Worm (Caenorhabditis elegans) whole organism, L1 larva: Measurements from ENCODE around the gene R151.8.

Source experiments
- C04F5.9 ChIP-seq: sonication (generic microtip); optimal IDR thresholded peaks from 2 replicates; lab custom pipeline; 2016; ENCODE audit warnings: missing genetic modification characterization, missing compliant biosample characterization
- C34B4.2 ChIP-seq: sonication (generic microtip); optimal IDR thresholded peaks from 2 replicates; lab custom pipeline; 2017; ENCODE audit warnings: mild to moderate bottlenecking, missing genetic modification characterization, missing compliant biosample characterization
- Y116A8C.19 ChIP-seq: sonication (generic microtip); optimal IDR thresholded peaks from 2 replicates; lab custom pipeline; 2016; ENCODE audit warnings: missing compliant biosample characterization, missing genetic modification characterization, borderline replicate concordance
- aha-1 ChIP-seq: fragments of 150-350 bp; optimal IDR thresholded peaks from 2 replicates; lab custom pipeline; 2014; ENCODE audit warnings: missing biosample characterization, missing genetic modification characterization
- alr-1 ChIP-seq: fragments of 200-800 bp; sonication (Bioruptor generic); optimal IDR thresholded peaks from 2 replicates; lab custom pipeline; 2018; ENCODE audit warnings: borderline replicate concordance, mild to moderate bottlenecking, missing genetic modification characterization, missing compliant biosample characterization
- ama-1 ChIP-seq: fragments of 150-350 bp; optimal IDR thresholded peaks from 2 replicates; lab custom pipeline; 2014
- blmp-1 ChIP-seq: fragments of 150-350 bp; optimal IDR thresholded peaks from 2 replicates; lab custom pipeline; 2014; ENCODE audit warnings: missing biosample characterization, missing genetic modification characterization
- ceh-82 ChIP-seq, 3 experiments: fragments of 150-350 bp in 1 of 3; sonication (generic microtip) in 2 of 3; optimal IDR thresholded peaks; 2 replicates each; lab custom pipeline; 2014 to 2017; ENCODE audit warnings: missing biosample characterization in 3 of 3, missing genetic modification characterization in 3 of 3
- ceh-88 ChIP-seq: fragments of 200-800 bp; sonication (Bioruptor generic); IDR thresholded peaks from 2 replicates; pipeline ENCODE4 v1.3.6; 2022; ENCODE audit warnings: missing genetic modification characterization, missing compliant biosample characterization
- ceh-90 ChIP-seq: sonication (generic microtip); optimal IDR thresholded peaks from 2 replicates; lab custom pipeline; 2016; ENCODE audit warnings: missing genetic modification characterization, missing compliant biosample characterization
- dpl-1 ChIP-seq, 3 experiments: fragments of 150-350 bp in 2 of 3; sonication (generic microtip) in 1 of 3; optimal IDR thresholded peaks; 2 replicates each; lab custom pipeline; 2014 to 2017; ENCODE audit warnings: missing biosample characterization in 3 of 3, missing genetic modification characterization in 3 of 3, missing genetic modification reagents in 3 of 3
- dsc-1 ChIP-seq: sonication (generic microtip); optimal IDR thresholded peaks from 2 replicates; lab custom pipeline; 2016; ENCODE audit warnings: mild to moderate bottlenecking, missing genetic modification characterization, missing compliant biosample characterization
- efl-1 ChIP-seq, 4 experiments: fragments of 150-350 bp; optimal IDR thresholded peaks in 3 of 4; peaks in 1 of 4; 1 replicate in 1 of 4; 2 replicates in 3 of 4; lab custom pipeline; 2014; ENCODE audit warnings: missing biosample characterization in 2 of 4, missing genetic modification characterization in 2 of 4, missing genetic modification reagents in 2 of 4
- egl-27 ChIP-seq, 2 experiments: fragments of 150-350 bp in 1 of 2; sonication (generic microtip); optimal IDR thresholded peaks; 3 replicates each; lab custom pipeline; 2017 to 2018; ENCODE audit warnings: missing biosample characterization in 2 of 2, missing genetic modification characterization in 2 of 2, missing genetic modification reagents in 2 of 2
- elt-2 ChIP-seq: sonication (generic microtip); optimal IDR thresholded peaks from 2 replicates; lab custom pipeline; 2016; ENCODE audit warnings: missing genetic modification characterization, mild to moderate bottlenecking, inconsistent platforms, missing compliant biosample characterization, missing genetic modification reagents
- elt-3 ChIP-seq, 6 experiments: fragments of 150-350 bp in 1 of 6; sonication (generic microtip); optimal IDR thresholded peaks; 2 replicates each; lab custom pipeline; 2017 to 2018; ENCODE audit warnings: missing biosample characterization in 6 of 6, missing genetic modification characterization in 6 of 6, inconsistent platforms in 1 of 6
- ets-5 ChIP-seq: fragments of 200-800 bp; sonication (Bioruptor generic); IDR thresholded peaks from 2 replicates; pipeline ENCODE4 v1.3.6; 2022; ENCODE audit warnings: missing genetic modification characterization, missing compliant biosample characterization
- fkh-4 ChIP-seq: sonication (generic microtip); optimal IDR thresholded peaks from 2 replicates; lab custom pipeline; 2016; ENCODE audit warnings: missing compliant biosample characterization, missing genetic modification characterization, borderline replicate concordance
- fkh-8 ChIP-seq: sonication (generic microtip); optimal IDR thresholded peaks from 2 replicates; lab custom pipeline; 2016; ENCODE audit warnings: mild to moderate bottlenecking, missing genetic modification characterization, missing compliant biosample characterization
- fos-1 ChIP-seq: fragments of 150-350 bp; optimal IDR thresholded peaks from 2 replicates; lab custom pipeline; 2014; ENCODE audit warnings: missing biosample characterization, missing genetic modification characterization
- grh-1 ChIP-seq: fragments of 200-800 bp; sonication (Bioruptor generic); IDR thresholded peaks from 2 replicates; pipeline ENCODE4 v1.3.6; 2022; ENCODE audit warnings: missing genetic modification reagents, missing genetic modification characterization, missing compliant biosample characterization
- hlh-17 ChIP-seq: fragments of 200-800 bp; sonication (Bioruptor generic); optimal IDR thresholded peaks from 2 replicates; lab custom pipeline; 2018; ENCODE audit warnings: missing genetic modification characterization, mild to moderate bottlenecking, missing compliant biosample characterization, moderate library complexity, borderline replicate concordance
- hlh-4 ChIP-seq: sonication (generic microtip); optimal IDR thresholded peaks from 2 replicates; lab custom pipeline; 2016; ENCODE audit warnings: mild to moderate bottlenecking, missing genetic modification characterization, missing compliant biosample characterization
- irx-1 ChIP-seq: sonication (generic microtip); optimal IDR thresholded peaks from 2 replicates; lab custom pipeline; 2016; ENCODE audit warnings: missing genetic modification characterization, missing compliant biosample characterization
- isw-1 ChIP-seq: fragments of 200-800 bp; sonication (Bioruptor generic); IDR thresholded peaks from 2 replicates; pipeline ENCODE4 v1.3.6; 2022; ENCODE audit warnings: missing genetic modification characterization, missing compliant biosample characterization
- lin-13 ChIP-seq: fragments of 150-350 bp; optimal IDR thresholded peaks from 2 replicates; lab custom pipeline; 2014; ENCODE audit warnings: missing biosample characterization, missing genetic modification reagents, missing genetic modification characterization
- lin-14 ChIP-seq: fragments of 200-800 bp; sonication (Bioruptor generic); optimal IDR thresholded peaks from 2 replicates; lab custom pipeline; 2018; ENCODE audit warnings: mild to moderate bottlenecking, missing genetic modification characterization, moderate library complexity, missing compliant biosample characterization
- lin-15B ChIP-seq: fragments of 150-350 bp; sonication (generic microtip); optimal IDR thresholded peaks from 3 replicates; lab custom pipeline; 2014; ENCODE audit warnings: missing biosample characterization, missing genetic modification characterization
- lin-35 ChIP-seq, 2 experiments: fragments of 150-350 bp; optimal IDR thresholded peaks; 2 replicates each; lab custom pipeline; 2014; ENCODE audit warnings: missing biosample characterization in 2 of 2, missing genetic modification characterization in 2 of 2, missing genetic modification reagents in 2 of 2
- lin-39 ChIP-seq: fragments of 150-350 bp; optimal IDR thresholded peaks from 2 replicates; lab custom pipeline; 2014; ENCODE audit warnings: missing biosample characterization, missing genetic modification reagents, missing genetic modification characterization
- lir-3 ChIP-seq: sonication (generic microtip); optimal IDR thresholded peaks from 2 replicates; lab custom pipeline; 2016; ENCODE audit warnings: mild to moderate bottlenecking, missing genetic modification characterization, moderate library complexity, missing compliant biosample characterization; ENCODE audit not compliant: poor library complexity
- mdl-1 ChIP-seq, 2 experiments: fragments of 150-350 bp; optimal IDR thresholded peaks; 2 replicates each; lab custom pipeline; 2014 to 2017; ENCODE audit warnings: missing biosample characterization in 2 of 2, missing genetic modification characterization in 2 of 2, inconsistent platforms in 1 of 2
- mep-1 ChIP-seq: fragments of 150-350 bp; optimal IDR thresholded peaks from 2 replicates; lab custom pipeline; 2014; ENCODE audit warnings: missing biosample characterization, missing genetic modification characterization
- nhr-11 ChIP-seq: fragments of 150-350 bp; optimal IDR thresholded peaks from 2 replicates; lab custom pipeline; 2014; ENCODE audit warnings: missing biosample characterization, missing genetic modification characterization
- nhr-12 ChIP-seq: sonication (generic microtip); optimal IDR thresholded peaks from 2 replicates; lab custom pipeline; 2017; ENCODE audit warnings: missing biosample characterization, missing genetic modification characterization
- nhr-19 ChIP-seq: fragments of 200-800 bp; sonication (Bioruptor generic); conservative IDR thresholded peaks from 2 replicates; pipeline ENCODE4 v1.3.6; 2022; ENCODE audit warnings: missing genetic modification characterization, missing compliant biosample characterization
- nhr-20 ChIP-seq: sonication (generic microtip); optimal IDR thresholded peaks from 2 replicates; lab custom pipeline; 2016; ENCODE audit warnings: mild to moderate bottlenecking, missing genetic modification characterization, missing compliant biosample characterization
- nhr-237 ChIP-seq: fragments of 150-350 bp; optimal IDR thresholded peaks from 2 replicates; lab custom pipeline; 2014; ENCODE audit warnings: missing biosample characterization, missing genetic modification characterization
- nhr-71 ChIP-seq: sonication (generic microtip); optimal IDR thresholded peaks from 2 replicates; lab custom pipeline; 2016; ENCODE audit warnings: mild to moderate bottlenecking, missing genetic modification characterization, moderate library complexity, missing compliant biosample characterization
- nhr-84 ChIP-seq: sonication (generic microtip); optimal IDR thresholded peaks from 2 replicates; lab custom pipeline; 2017; ENCODE audit warnings: missing biosample characterization, missing genetic modification characterization
- nhr-85 ChIP-seq: sonication (generic microtip); peaks from one replicate; lab custom pipeline; 2016; ENCODE audit warnings: missing genetic modification characterization, inconsistent platforms, missing compliant biosample characterization
- nhr-90 ChIP-seq: sonication (generic microtip); optimal IDR thresholded peaks from 2 replicates; lab custom pipeline; 2016; ENCODE audit warnings: mild to moderate bottlenecking, missing genetic modification characterization, missing compliant biosample characterization; ENCODE audit not compliant: poor library complexity
- pax-3 ChIP-seq: fragments of 200-800 bp; sonication (Bioruptor generic); optimal IDR thresholded peaks from 2 replicates; lab custom pipeline; 2018; ENCODE audit warnings: mild to moderate bottlenecking, missing genetic modification characterization, moderate library complexity, missing compliant biosample characterization
- snu-23 ChIP-seq: sonication (generic microtip); optimal IDR thresholded peaks from 2 replicates; lab custom pipeline; 2016; ENCODE audit warnings: missing genetic modification characterization, missing compliant biosample characterization
- sptf-1 ChIP-seq: fragments of 150-350 bp; optimal IDR thresholded peaks from 2 replicates; lab custom pipeline; 2014; ENCODE audit warnings: missing biosample characterization, missing genetic modification characterization
- swsn-7 ChIP-seq: sonication (generic microtip); optimal IDR thresholded peaks from 2 replicates; lab custom pipeline; 2016; ENCODE audit warnings: missing genetic modification characterization, missing compliant biosample characterization
- tlp-1 ChIP-seq: fragments of 150-350 bp; optimal IDR thresholded peaks from 2 replicates; lab custom pipeline; 2014; ENCODE audit warnings: missing biosample characterization, missing genetic modification characterization
- unc-30 ChIP-seq: sonication (generic microtip); optimal IDR thresholded peaks from 2 replicates; lab custom pipeline; 2017; ENCODE audit warnings: missing biosample characterization, missing genetic modification characterization
- unc-98 ChIP-seq: fragments of 200-800 bp; sonication (Bioruptor generic); IDR thresholded peaks from 2 replicates; pipeline ENCODE4 v1.3.6; 2022; ENCODE audit warnings: missing genetic modification characterization, missing compliant biosample characterization
- xbp-1 ChIP-seq: sonication (generic microtip); optimal IDR thresholded peaks from 2 replicates; lab custom pipeline; 2016; ENCODE audit warnings: missing genetic modification characterization, missing compliant biosample characterization
- zip-4 ChIP-seq: fragments of 200-800 bp; sonication (Bioruptor generic); optimal IDR thresholded peaks from 2 replicates; lab custom pipeline; 2018; ENCODE audit warnings: mild to moderate bottlenecking, missing genetic modification characterization, moderate library complexity, missing compliant biosample characterization
- ztf-4 ChIP-seq: fragments of 150-350 bp; optimal IDR thresholded peaks from 2 replicates; lab custom pipeline; 2014; ENCODE audit warnings: missing biosample characterization, missing genetic modification characterization

Gene R151.8

ce11 chrIII:7198838-7199237, 30.7 kb downstream of the R151.8 start, which contains the start of gene pfd-5:
Gene pfd-5 (minus strand): TSS chrIII:7198884.
- TF ChIP-seq fkh-8 (tag; lab: Kevin White, UChicago): peak; percentile 22
- no peak for TF ChIP-seq ztf-4 (tag; lab: Kevin White, UChicago)
- TF ChIP-seq grh-1 (GFP tag; lab: Robert Waterston, UW): no peak
- no peak for TF ChIP-seq ets-5 (GFP tag; lab: Robert Waterston, UW)
- TF ChIP-seq snu-23: peak; percentile 74
- peak; percentile 72 for TF ChIP-seq swsn-7
- peak; percentile 76 for TF ChIP-seq fkh-4 (tag; lab: Kevin White, UChicago)
- no peak for TF ChIP-seq tlp-1 (tag; lab: Kevin White, UChicago)
- TF ChIP-seq unc-30 (tag; lab: Kevin White, UChicago): no peak
- peak; percentile 43 for TF ChIP-seq elt-2 (tag; lab: Kevin White, UChicago)
- TF ChIP-seq mdl-1 (tag; optimal IDR thresholded peaks at IDR 0.05; lab: Kevin White, UChicago): peak in 1 of 2 experiments; percentile 36
- no peak for TF ChIP-seq nhr-237 (tag; lab: Kevin White, UChicago)
- no peak for TF ChIP-seq lin-39 (tag; lab: Kevin White, UChicago)
- peak; percentile 25 for TF ChIP-seq lin-15B (tag; lab: Kevin White, UChicago)
- peak; percentile 77 for TF ChIP-seq dsc-1
- TF ChIP-seq ceh-82 (tag; optimal IDR thresholded peaks at IDR 0.05; lab: Kevin White, UChicago): peak; percentile 46 to 66 (median 51)
- peak; percentile 79 for TF ChIP-seq mep-1 (tag; lab: Kevin White, UChicago)
- TF ChIP-seq alr-1 (tag; lab: Kevin White, UChicago): no peak
- peak; percentile 90 to 96 (median 93) for TF ChIP-seq dpl-1 (GFP tag; optimal IDR thresholded peaks at IDR 0.05; lab: Kevin White, UChicago)
- peak; percentile 81 to 96 for TF ChIP-seq efl-1 (optimal IDR thresholded peaks at IDR 0.05; lab: Kevin White, UChicago)
- peak; percentile 95 to 99 for TF ChIP-seq efl-1 (GFP tag; optimal IDR thresholded peaks at IDR 0.05 in 1 of 2; lab: Kevin White, UChicago)
- no peak for TF ChIP-seq aha-1
- TF ChIP-seq lir-3 (tag; lab: Kevin White, UChicago): peak; percentile 94
- TF ChIP-seq sptf-1 (tag; lab: Kevin White, UChicago): no peak
- peak; percentile 84 for TF ChIP-seq nhr-90 (tag; lab: Kevin White, UChicago)
- TF ChIP-seq lin-13: peak; percentile 49
- TF ChIP-seq C04F5.9: peak; percentile 47
- TF ChIP-seq fos-1 (tag; lab: Kevin White, UChicago): peak; percentile 17
- peak; percentile 39 for TF ChIP-seq Y116A8C.19 (tag; lab: Kevin White, UChicago)
- peak; percentile 77 for TF ChIP-seq nhr-19 (GFP tag; lab: Robert Waterston, UW)
- no peak for TF ChIP-seq hlh-17 (GFP tag; lab: Kevin White, UChicago)
- TF ChIP-seq nhr-11 (tag; lab: Kevin White, UChicago): no peak
- TF ChIP-seq ama-1 (lab: Kevin White, UChicago): no peak
- peak; percentile 67 for TF ChIP-seq isw-1
- peak; percentile 67 for TF ChIP-seq nhr-20
- TF ChIP-seq nhr-12 (tag; lab: Kevin White, UChicago): no peak
- TF ChIP-seq lin-35 (GFP tag; optimal IDR thresholded peaks at IDR 0.05; lab: Kevin White, UChicago): peak; percentile 96 to 97
- peak; percentile 64 for TF ChIP-seq unc-98
- peak; percentile 76 for TF ChIP-seq lin-14 (GFP tag; lab: Kevin White, UChicago)
- no peak for TF ChIP-seq egl-27 (tag; optimal IDR thresholded peaks at IDR 0.05; lab: Kevin White, UChicago)
- TF ChIP-seq nhr-71 (tag; lab: Kevin White, UChicago): peak; percentile 82
- no peak for TF ChIP-seq zip-4 (GFP tag; lab: Kevin White, UChicago)
- no peak for TF ChIP-seq hlh-4
- peak; percentile 77 for TF ChIP-seq xbp-1 (tag; lab: Kevin White, UChicago)
- no peak for TF ChIP-seq elt-3 (tag; optimal IDR thresholded peaks at IDR 0.05; lab: Kevin White, UChicago)
- TF ChIP-seq ceh-90 (tag; lab: Kevin White, UChicago): peak; percentile 93
- TF ChIP-seq nhr-84 (tag; lab: Kevin White, UChicago): no peak
- no peak for TF ChIP-seq C34B4.2 (tag; lab: Kevin White, UChicago)
- peak; percentile 49 for TF ChIP-seq blmp-1 (tag; lab: Kevin White, UChicago)
- TF ChIP-seq ceh-88 (GFP tag; lab: Robert Waterston, UW): peak; percentile 34; the same call in 1 of the 2 replicates
- peak; percentile 84 for TF ChIP-seq irx-1 (tag; lab: Kevin White, UChicago)
- TF ChIP-seq pax-3: peak; percentile 81
- peak; percentile 91 for TF ChIP-seq nhr-85 (tag; lab: Kevin White, UChicago)
